Fruit fly (Drosophila melanogaster): ENCODE data around the gene CG6686.

CG6686 gene

dm6 chr2L:12006397-12007330, 18.8 kb upstream of the CG6686 start (continued):
- peak; percentile 91 for TF ChIP-seq Blimp-1 (GFP tag; optimal IDR thresholded peaks at IDR 0.05)
- peak; percentile 98 for TF ChIP-seq CG12391 (tag; optimal IDR thresholded peaks at IDR 0.05)
- peak; percentile 15 for TF ChIP-seq repo (GFP tag; optimal IDR thresholded peaks at IDR 0.05)
- TF ChIP-seq jing (GFP tag; optimal IDR thresholded peaks at IDR 0.05), result peak; percentile 71
- no peak for TF ChIP-seq CG43689 (GFP tag; IDR thresholded peaks at IDR 0.05)
- peak; percentile 90 for TF ChIP-seq CG10462 (GFP tag; optimal IDR thresholded peaks at IDR 0.05)
- no peak for TF ChIP-seq wdn (GFP tag; IDR thresholded peaks at IDR 0.05)
- TF ChIP-seq CG1792 (GFP tag; optimal IDR thresholded peaks at IDR 0.05), result peak; percentile 46
- peak; percentile 75; the same call in 3 of the 4 replicates for TF ChIP-seq Gug (GFP tag; IDR thresholded peaks at IDR 0.05)
- peak; percentile 35 for TF ChIP-seq CG9609 (GFP tag; optimal IDR thresholded peaks at IDR 0.05)
- peak; percentile 65 for TF ChIP-seq Mes4 (GFP tag; optimal IDR thresholded peaks at IDR 0.05)
- TF ChIP-seq Gsc (GFP tag; IDR thresholded peaks at IDR 0.05), result no peak
- peak; percentile 90 for TF ChIP-seq CG17359 (tag; optimal IDR thresholded peaks at IDR 0.05)
- no peak for TF ChIP-seq ken (GFP tag; IDR thresholded peaks at IDR 0.05)
- no peak for TF ChIP-seq sc (optimal IDR thresholded peaks at IDR 0.05)
- TF ChIP-seq sc (GFP tag; optimal IDR thresholded peaks at IDR 0.05), result peak; percentile 92
- peak; percentile 92 for TF ChIP-seq nerfin-1 (tag; optimal IDR thresholded peaks at IDR 0.05)
- TF ChIP-seq CG2875 (GFP tag; optimal IDR thresholded peaks at IDR 0.05), result peak; percentile 88
- TF ChIP-seq run (tag; optimal IDR thresholded peaks at IDR 0.05), result peak; percentile 88
- TF ChIP-seq CG8478 (optimal IDR thresholded peaks at IDR 0.05), result peak; percentile 52
- TF ChIP-seq zen2 (GFP tag; IDR thresholded peaks at IDR 0.05; ENCODE audit: partially characterized antibody), result no peak
- TF ChIP-seq Trl (optimal IDR thresholded peaks at IDR 0.05), result no peak
- peak; percentile 59 for TF ChIP-seq Trl (GFP tag; optimal IDR thresholded peaks at IDR 0.05)
- TF ChIP-seq CG10366 (GFP tag; IDR thresholded peaks at IDR 0.05), result no peak
- peak; percentile 90 for TF ChIP-seq Chrac-16 (GFP tag; optimal IDR thresholded peaks at IDR 0.05)
- TF ChIP-seq Poxn (GFP tag; IDR thresholded peaks at IDR 0.05), result no peak
- no peak for TF ChIP-seq aop (GFP tag; IDR thresholded peaks at IDR 0.05)
- peak; percentile 98 for TF ChIP-seq CG13296 (GFP tag; optimal IDR thresholded peaks at IDR 0.05)
- peak; percentile 90 for TF ChIP-seq CG6683 (GFP tag; optimal IDR thresholded peaks at IDR 0.05)

DNA sequence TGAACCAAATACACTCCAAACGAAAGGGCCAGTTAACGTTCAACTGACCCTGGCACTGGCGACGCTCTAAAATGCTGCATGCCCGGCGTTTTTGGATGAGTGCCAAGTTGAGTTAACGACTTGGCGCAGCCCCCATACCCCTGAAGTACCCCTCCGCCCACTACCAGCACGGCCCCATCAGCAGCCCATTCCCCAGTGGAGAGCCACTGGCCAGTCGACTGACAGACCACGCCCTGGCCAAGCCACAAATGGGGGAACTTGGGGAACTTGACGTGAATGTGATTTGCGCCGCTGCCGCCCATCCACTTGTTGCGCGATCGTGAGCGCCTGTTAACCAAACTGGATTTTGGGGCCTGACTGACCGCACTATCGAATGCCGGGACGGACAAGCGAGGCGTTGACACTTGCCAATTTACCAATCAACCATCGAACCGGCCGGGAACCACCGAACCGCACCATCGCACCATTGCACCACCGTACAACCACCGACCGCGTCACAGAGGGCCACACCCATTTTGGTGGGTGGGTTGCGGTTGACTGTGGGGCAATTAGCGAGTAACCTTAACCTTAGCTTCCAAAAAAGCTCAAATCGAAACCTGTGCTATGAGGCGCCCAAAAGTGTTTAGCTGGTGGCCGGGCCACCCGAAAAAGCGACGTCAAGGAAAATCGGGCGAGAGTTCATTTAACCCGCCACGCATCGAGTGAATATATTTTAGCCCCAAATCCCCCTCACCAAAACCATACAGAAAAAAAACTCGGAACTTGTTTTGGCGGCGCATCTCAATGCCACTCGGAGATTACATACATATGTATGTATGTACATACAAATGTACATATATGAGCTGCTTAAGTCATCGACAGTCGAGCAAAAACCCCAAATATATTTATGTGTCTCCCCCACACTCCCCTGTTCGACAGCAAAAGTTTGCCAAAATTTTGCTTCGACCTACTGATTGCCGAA, 17.9 kb upstream of the CG6686 start:
- TF ChIP-seq CG8290 (GFP tag; optimal IDR thresholded peaks at IDR 0.05) (no peak), CG8290 (tag; optimal IDR thresholded peaks at IDR 0.05) (peak in 1 of 2 experiments; percentile 55), Hmr (GFP tag; optimal IDR thresholded peaks at IDR 0.05) (peak; percentile 39), Nf-YC (tag; optimal IDR thresholded peaks at IDR 0.05) (peak; percentile 96), HmgZ (tag; optimal IDR thresholded peaks at IDR 0.05) (peak; percentile 51), CrebB (tag; optimal IDR thresholded peaks at IDR 0.05) (peak; percentile 3), CG10543 (GFP tag; optimal IDR thresholded peaks at IDR 0.05) (peak; percentile 98), CG10959 (GFP tag; IDR thresholded peaks at IDR 0.05) (no peak), Nf-YB (GFP tag; optimal IDR thresholded peaks at IDR 0.05) (peak; percentile 95), MTF-1 (GFP tag; optimal IDR thresholded peaks at IDR 0.05; ENCODE audit: borderline replicate concordance) (no peak), ftz-f1 (GFP tag; optimal IDR thresholded peaks at IDR 0.05) (peak; percentile 13), CG42726 (GFP tag; IDR thresholded peaks at IDR 0.05; ENCODE audit: partially characterized antibody) (no peak), sqz (GFP tag; optimal IDR thresholded peaks at IDR 0.05) (peak; percentile 92), Taf1 (GFP tag; IDR thresholded peaks at IDR 0.05) (no peak), sd (tag; optimal IDR thresholded peaks at IDR 0.05) (peak; percentile 93), B-H2 (GFP tag; optimal IDR thresholded peaks at IDR 0.05) (peak; percentile 17), exex (tag; optimal IDR thresholded peaks at IDR 0.05) (peak; percentile 61), Blimp-1 (GFP tag; optimal IDR thresholded peaks at IDR 0.05) (peak; percentile 73), gsb-n (tag; optimal IDR thresholded peaks at IDR 0.05) (peak; percentile 82), tx (GFP tag; optimal IDR thresholded peaks at IDR 0.05) (no peak)

Measured in whole organism, embryonic.